Worm (Caenorhabditis elegans) whole organism, mixed stage, embryonic: ENCODE data around the gene tmd-2.

Experiments used
- flh-1 ChIP-seq: fragments of 200-800 bp; sonication (Bioruptor generic); optimal IDR thresholded peaks from 2 replicates; lab custom pipeline; 2018; ENCODE audit warnings: mild to moderate bottlenecking, missing genetic modification characterization, moderate library complexity, missing compliant biosample characterization
- lin-13 ChIP-seq: fragments of 150-350 bp; optimal IDR thresholded peaks from 2 replicates; lab custom pipeline; 2014; ENCODE audit warnings: missing biosample characterization, missing genetic modification characterization
- sptf-1 ChIP-seq: sonication (generic microtip); optimal IDR thresholded peaks from 2 replicates; lab custom pipeline; 2017; ENCODE audit warnings: mild to moderate bottlenecking, missing genetic modification characterization, moderate library complexity, missing compliant biosample characterization

DNA sequence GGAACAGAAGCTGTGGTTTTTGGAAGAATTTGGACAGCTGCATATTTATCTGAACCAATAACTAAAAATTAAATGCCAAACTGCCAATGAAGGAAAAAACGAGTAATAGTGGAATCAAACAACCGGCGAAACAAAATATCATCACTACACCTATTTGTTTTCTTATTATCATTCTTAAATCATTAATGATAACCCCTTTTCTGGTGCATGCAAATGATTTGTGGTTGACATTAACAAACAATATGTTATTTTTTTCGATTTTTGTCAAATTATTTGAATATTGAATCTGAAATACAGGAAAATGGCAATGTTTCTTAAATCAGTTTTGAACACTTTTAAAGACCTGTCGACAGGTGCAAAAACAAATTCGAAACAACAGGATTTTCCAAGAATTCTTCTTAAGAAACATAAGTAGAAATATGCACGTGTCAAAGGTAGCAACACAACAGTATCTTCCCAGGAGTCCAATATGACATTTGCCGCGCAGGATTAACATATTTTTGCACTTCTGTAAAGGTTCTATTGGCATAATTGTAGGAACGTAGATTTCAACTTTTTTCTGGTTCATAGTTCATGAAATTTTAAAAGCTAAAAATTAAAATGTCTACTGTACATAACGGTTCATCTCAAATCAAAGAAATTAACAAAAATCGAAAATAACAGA, 35.1 kb upstream of the tmd-2 start, which contains the start of gene W02D7.5:
- TF ChIP-seq sptf-1, result no peak
- no peak for TF ChIP-seq lin-13 (tag; lab: Kevin White, UChicago)
- TF ChIP-seq flh-1, result no peak
